Worm (Caenorhabditis elegans): ENCODE data around the gene W09D10.5.

DNA sequence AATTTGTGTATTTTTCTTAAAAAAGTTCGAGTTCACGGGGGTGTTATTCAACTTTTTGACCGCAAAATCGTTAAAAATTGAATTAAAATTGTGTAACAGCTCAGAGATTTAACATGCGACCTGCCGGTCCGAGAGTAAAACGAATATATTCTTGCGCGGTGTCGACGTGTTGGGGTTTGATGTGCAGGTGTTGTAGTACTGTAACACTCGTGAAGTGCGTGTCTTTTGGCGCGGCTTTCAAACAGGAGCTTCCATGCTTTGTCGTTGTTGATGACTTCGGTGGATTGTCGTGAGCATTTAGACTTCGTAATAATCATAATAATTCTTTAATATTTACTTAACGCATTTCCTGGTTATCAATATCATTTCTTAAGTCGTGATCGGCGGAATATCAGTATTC, 19.2 kb upstream of the W09D10.5 start, which contains the start of gene tat-3:
- TF ChIP-seq tbx-11 (GFP tag; IDR thresholded peaks at IDR 0.05) (no peak), sea-1 (GFP tag; conservative IDR thresholded peaks at IDR 0.05) (no peak), hnd-1 (tag; optimal IDR thresholded peaks at IDR 0.05) (no peak), tbx-37 (GFP tag; conservative IDR thresholded peaks at IDR 0.05) (no peak), ama-1 (optimal IDR thresholded peaks at IDR 0.05) (no peak), hmg-4 (GFP tag; optimal IDR thresholded peaks at IDR 0.05) (no peak), F13C5.2 (tag; optimal IDR thresholded peaks at IDR 0.05) (no peak), hmbx-1 (tag; optimal IDR thresholded peaks at IDR 0.05) (no peak), ceh-13 (GFP tag; optimal IDR thresholded peaks at IDR 0.05) (no peak)

Data from whole organism, early embryonic.